Fruit fly (Drosophila melanogaster): ENCODE data around the gene CG15167.
A peak's percentile ranks its signal among the peaks of the same experiment; 100 is the strongest.

Gene CG15167

DNA sequence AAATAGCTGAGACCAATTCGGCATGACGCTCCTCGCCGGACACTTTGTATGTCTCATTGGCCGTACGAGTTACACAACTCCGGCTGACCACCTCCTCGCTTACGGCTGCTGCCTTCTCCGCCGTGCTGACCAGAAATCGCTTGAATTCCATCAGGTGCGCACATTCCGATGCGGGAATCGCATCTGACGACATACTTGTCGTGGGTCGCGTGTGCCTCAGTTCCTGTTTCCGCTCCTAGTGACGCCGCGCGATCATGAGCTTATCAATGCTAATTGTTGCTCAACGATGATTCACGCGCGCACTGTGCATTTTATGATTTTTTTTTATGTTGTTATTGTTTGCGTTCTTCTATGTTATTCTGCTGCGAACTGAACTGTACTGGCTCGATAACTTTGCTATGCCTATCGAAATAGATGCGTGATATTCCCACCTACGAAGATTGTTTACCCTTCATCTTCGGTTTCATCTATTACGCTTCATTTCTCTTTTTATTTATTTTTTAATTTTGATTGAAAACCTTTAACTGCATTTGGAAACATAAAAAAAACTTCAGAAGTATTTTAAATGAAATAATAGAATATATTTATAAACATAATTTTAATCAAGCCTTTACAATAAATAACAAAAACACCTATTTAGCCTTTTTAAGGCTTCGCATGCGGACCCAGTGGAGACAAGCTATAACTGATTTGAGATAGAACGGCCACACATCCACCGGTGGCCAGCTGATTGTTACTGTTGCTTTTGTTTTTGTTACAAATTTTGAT lies 37.3 kb upstream of the CG15167 start, which contains the start of the genes CG10376 and CG10343 (continued):
- TF ChIP-seq Opbp (GFP tag; IDR thresholded peaks at IDR 0.05; ENCODE audit: partially characterized antibody), result peak; percentile 72; the same call in 2 of the 3 replicates
- TF ChIP-seq Stat92E (GFP tag; optimal IDR thresholded peaks at IDR 0.05), result peak in 1 of 3 experiments; percentile 54
- peak; percentile 59; the same call in 1 of the 2 replicates for TF ChIP-seq bowl (GFP tag; IDR thresholded peaks at IDR 0.05)
- peak; percentile 88 for TF ChIP-seq CG18599 (GFP tag; optimal IDR thresholded peaks at IDR 0.05)
- peak; percentile 25 for TF ChIP-seq tup (GFP tag; optimal IDR thresholded peaks at IDR 0.05)
- peak; percentile 41 for TF ChIP-seq Hand (GFP tag; optimal IDR thresholded peaks at IDR 0.05)
- TF ChIP-seq TFAM (GFP tag; optimal IDR thresholded peaks at IDR 0.05), result no peak
- peak; percentile 81 for TF ChIP-seq CG14667 (GFP tag; IDR thresholded peaks at IDR 0.05)
- TF ChIP-seq CG3995 (GFP tag; optimal IDR thresholded peaks at IDR 0.05), result peak; percentile 16
- TF ChIP-seq Xbp1 (GFP tag; optimal IDR thresholded peaks at IDR 0.05), result peak; percentile 93
- TF ChIP-seq CG3838 (GFP tag; optimal IDR thresholded peaks at IDR 0.05), result peak; percentile 60
- peak; percentile 25 for TF ChIP-seq CG4854 (GFP tag; optimal IDR thresholded peaks at IDR 0.05)
- peak; percentile 96 for TF ChIP-seq CG14710 (tag; optimal IDR thresholded peaks at IDR 0.05)
- 0 out of 2 replicates have a peak, but pooled peaks have one; percentile 32 for TF ChIP-seq sna (GFP tag; IDR thresholded peaks at IDR 0.05; ENCODE audit: partially characterized antibody)
- TF ChIP-seq vvl (GFP tag; IDR thresholded peaks at IDR 0.05), result peak; percentile 76
- TF ChIP-seq ac (GFP tag; optimal IDR thresholded peaks at IDR 0.05), result no peak
- TF ChIP-seq CG7745 (tag; optimal IDR thresholded peaks at IDR 0.05), result no peak
- TF ChIP-seq GATAe (GFP tag; conservative IDR thresholded peaks at IDR 0.05), result peak; percentile 63
- peak; percentile 91 for TF ChIP-seq CG15601 (tag; optimal IDR thresholded peaks at IDR 0.05)
- TF ChIP-seq CG12744 (GFP tag; optimal IDR thresholded peaks at IDR 0.05), result no peak
- TF ChIP-seq ranshi (GFP tag; IDR thresholded peaks at IDR 0.05), result peak; percentile 83; the same call in 1 of the 2 replicates
- peak; percentile 96 for TF ChIP-seq CG9817 (tag; optimal IDR thresholded peaks at IDR 0.05)
- peak; percentile 21 for TF ChIP-seq Dp (GFP tag; optimal IDR thresholded peaks at IDR 0.05)
- peak; percentile 94 for TF ChIP-seq CG2678 (tag; optimal IDR thresholded peaks at IDR 0.05)
- peak; percentile 54; the same call in 1 of the 2 replicates for TF ChIP-seq CG43689 (GFP tag; IDR thresholded peaks at IDR 0.05)
- peak; percentile 85 for TF ChIP-seq al (GFP tag; IDR thresholded peaks at IDR 0.05)
- peak; percentile 68 for TF ChIP-seq exex (tag; optimal IDR thresholded peaks at IDR 0.05)
- TF ChIP-seq CG6272 (GFP tag; IDR thresholded peaks at IDR 0.05), result peak; percentile 92
- TF ChIP-seq CG17328 (GFP tag; IDR thresholded peaks at IDR 0.05), result peak; percentile 72
- TF ChIP-seq ato (GFP tag; IDR thresholded peaks at IDR 0.05; ENCODE audit: partially characterized antibody), result peak; percentile 58
- peak; percentile 78; the same call in 2 of the 3 replicates for TF ChIP-seq CG34422 (GFP tag; IDR thresholded peaks at IDR 0.05)
- peak; percentile 58 for TF ChIP-seq CG7987 (GFP tag; optimal IDR thresholded peaks at IDR 0.05)
- peak; percentile 30 for TF ChIP-seq CG16863 (GFP tag; optimal IDR thresholded peaks at IDR 0.05)
- no peak for TF ChIP-seq en (GFP tag; optimal IDR thresholded peaks at IDR 0.05)
- peak; percentile 55 for TF ChIP-seq CG18476 (GFP tag; optimal IDR thresholded peaks at IDR 0.05)
- TF ChIP-seq hb (GFP tag; IDR thresholded peaks at IDR 0.05; ENCODE audit: partially characterized antibody), result no peak
- TF ChIP-seq zf30C (GFP tag; optimal IDR thresholded peaks at IDR 0.05), result no peak
- TF ChIP-seq mld (GFP tag; IDR thresholded peaks at IDR 0.05; ENCODE audit: partially characterized antibody), result peak; percentile 73; the same call in 2 of the 3 replicates
- TF ChIP-seq Gsc (GFP tag; IDR thresholded peaks at IDR 0.05), result peak; percentile 48; the same call in 1 of the 2 replicates
- TF ChIP-seq CG10267 (tag; optimal IDR thresholded peaks at IDR 0.05), result peak; percentile 85
- peak; percentile 28 to 71 for TF ChIP-seq Pdp1 (GFP tag; optimal IDR thresholded peaks at IDR 0.05)
- peak; percentile 81 for TF ChIP-seq Fer1 (GFP tag; optimal IDR thresholded peaks at IDR 0.05)
- TF ChIP-seq bsh (GFP tag; optimal IDR thresholded peaks at IDR 0.05), result peak in 1 of 2 experiments; percentile 85
- TF ChIP-seq CG7357 (GFP tag; IDR thresholded peaks at IDR 0.05), result peak; percentile 99
- TF ChIP-seq Oli (tag; optimal IDR thresholded peaks at IDR 0.05), result peak; percentile 89
- peak; percentile 78 for TF ChIP-seq Aef1 (GFP tag; IDR thresholded peaks at IDR 0.05)
- TF ChIP-seq CTCF (GFP tag; optimal IDR thresholded peaks at IDR 0.05), result peak; percentile 24
- TF ChIP-seq hth (optimal IDR thresholded peaks at IDR 0.05), result no peak
